Worm (Caenorhabditis elegans) whole organism, L3 larva: ENCODE results near the gene H03E18.2.

ENCODE experiments used
- ceh-28 ChIP-seq: fragments of 150-350 bp; optimal IDR thresholded peaks from 2 replicates; lab custom pipeline; 2014; ENCODE audit warnings: missing biosample characterization, missing genetic modification reagents, missing genetic modification characterization
- ceh-82 ChIP-seq: fragments of 150-350 bp; optimal IDR thresholded peaks from 2 replicates; lab custom pipeline; 2014; ENCODE audit warnings: missing biosample characterization, missing genetic modification characterization
- egl-5 ChIP-seq: fragments of 150-350 bp; optimal IDR thresholded peaks from 2 replicates; lab custom pipeline; 2017; ENCODE audit warnings: missing biosample characterization, missing genetic modification reagents, missing genetic modification characterization, inconsistent platforms
- elt-1 ChIP-seq: fragments of 150-350 bp; optimal IDR thresholded peaks from 2 replicates; lab custom pipeline; 2014; ENCODE audit warnings: missing biosample characterization, missing genetic modification characterization
- elt-2 ChIP-seq: sonication (generic microtip); optimal IDR thresholded peaks from 2 replicates; lab custom pipeline; 2016; ENCODE audit warnings: missing genetic modification reagents, mild to moderate bottlenecking, missing genetic modification characterization, missing compliant biosample characterization
- fkh-10 ChIP-seq: sonication (generic microtip); optimal IDR thresholded peaks from 2 replicates; lab custom pipeline; 2017; ENCODE audit warnings: missing biosample characterization, missing genetic modification reagents, missing genetic modification characterization
- lin-15B ChIP-seq: fragments of 150-350 bp; optimal IDR thresholded peaks from 2 replicates; lab custom pipeline; 2014; ENCODE audit warnings: missing biosample characterization, missing genetic modification characterization
- lin-39 ChIP-seq: fragments of 150-350 bp; optimal IDR thresholded peaks from 2 replicates; lab custom pipeline; 2018; ENCODE audit warnings: missing biosample characterization, missing genetic modification reagents, missing genetic modification characterization
- mdl-1 ChIP-seq: fragments of 150-350 bp; optimal IDR thresholded peaks from 2 replicates; lab custom pipeline; 2014; ENCODE audit warnings: missing biosample characterization, missing genetic modification characterization
- nhr-11 ChIP-seq: fragments of 150-350 bp; optimal IDR thresholded peaks from 2 replicates; lab custom pipeline; 2014; ENCODE audit warnings: missing biosample characterization, missing genetic modification characterization
- nhr-67 ChIP-seq: fragments of 150-350 bp; optimal IDR thresholded peaks from 2 replicates; lab custom pipeline; 2014; ENCODE audit warnings: missing biosample characterization, missing genetic modification characterization
- nhr-77 ChIP-seq: fragments of 150-350 bp; optimal IDR thresholded peaks from 2 replicates; lab custom pipeline; 2014; ENCODE audit warnings: missing biosample characterization, missing genetic modification characterization
- sea-2 ChIP-seq: fragments of 150-350 bp; sonication (generic microtip); optimal IDR thresholded peaks from 4 replicates; lab custom pipeline; 2014; ENCODE audit warnings: missing biosample characterization, missing genetic modification reagents, missing genetic modification characterization
- zag-1 ChIP-seq: fragments of 150-350 bp; optimal IDR thresholded peaks from 2 replicates; lab custom pipeline; 2014; ENCODE audit warnings: missing biosample characterization, missing genetic modification characterization

ce11 chrX:8489415-8489814 lies 30.9 kb downstream of the H03E18.2 start:
- TF ChIP-seq ceh-82 (tag; lab: Kevin White, UChicago) (no peak), egl-5 (tag; lab: Kevin White, UChicago) (no peak), lin-39 (no peak), sea-2 (GFP tag; lab: Kevin White, UChicago) (no peak), ceh-28 (tag; lab: Kevin White, UChicago) (no peak), nhr-77 (tag; lab: Kevin White, UChicago) (no peak), elt-1 (tag; lab: Kevin White, UChicago) (no peak), lin-15B (no peak), fkh-10 (no peak), elt-2 (tag; lab: Kevin White, UChicago) (no peak), mdl-1 (tag; lab: Kevin White, UChicago) (no peak), zag-1 (no peak), nhr-11 (tag; lab: Kevin White, UChicago) (no peak), nhr-67 (tag; lab: Kevin White, UChicago) (no peak)
